Worm (Caenorhabditis elegans) whole organism, L4/young adult: ENCODE results near the gene K10B3.5.

Experiments
- W03F9.2 ChIP-seq: fragments of 150-350 bp; optimal IDR thresholded peaks from 2 replicates; lab custom pipeline; 2014; ENCODE audit warnings: missing biosample characterization, missing genetic modification characterization
- dao-5 ChIP-seq: sonication (generic microtip); optimal IDR thresholded peaks from 2 replicates; lab custom pipeline; 2016; ENCODE audit warnings: missing genotype, missing genetic modification characterization, moderate library complexity, missing compliant biosample characterization

- no peak for TF ChIP-seq dao-5 (tag; lab: Kevin White, UChicago)
- no peak for TF ChIP-seq W03F9.2 (tag; lab: Kevin White, UChicago)
Observed at ce11 chrX:3110576-3110975, 4.3 kb upstream of the K10B3.5 start, which contains the start of gene gpcp-1.
